Fruit fly (Drosophila melanogaster) whole organism, embryonic: ENCODE data around the gene CG3862.

Experiments used
- Atf-2 ChIP-seq: fragments of 200-800 bp; sonication (Bioruptor generic); optimal IDR thresholded peaks from 2 replicates; lab custom pipeline; 2016; ENCODE audit warnings: missing biosample characterization, missing genetic modification characterization
- Awh ChIP-seq: fragments of 200-800 bp; sonication (Bioruptor generic); IDR thresholded peaks from 2 replicates; pipeline ENCODE4, ENCODE4 v1.3.6; 2022; ENCODE audit warnings: missing biosample characterization, missing genetic modification characterization
- CG10366 ChIP-seq: fragments of 200-800 bp; sonication (Bioruptor generic); IDR thresholded peaks from 2 replicates; pipeline ENCODE4 v1.3.6; 2022; ENCODE audit warnings: missing biosample characterization, missing genetic modification characterization
- CG11093 ChIP-seq: fragments of 200-800 bp; sonication (Bioruptor generic); IDR thresholded peaks from 3 replicates; pipeline ENCODE4 v1.3.6; 2022; ENCODE audit warnings: missing biosample characterization, missing genetic modification characterization
- CG12104 ChIP-seq: fragments of 200-800 bp; sonication (Bioruptor generic); optimal IDR thresholded peaks from 3 replicates; lab custom pipeline; 2016; ENCODE audit warnings: missing biosample characterization, missing genetic modification characterization
- CG17912 ChIP-seq: fragments of 200-800 bp; sonication (Bioruptor generic); optimal IDR thresholded peaks from 2 replicates; lab custom pipeline; 2018; ENCODE audit warnings: missing biosample characterization, mild to moderate bottlenecking, missing genetic modification characterization
- CG34376 ChIP-seq: fragments of 200-800 bp; sonication (Bioruptor generic); optimal IDR thresholded peaks from 2 replicates; lab custom pipeline; 2018; ENCODE audit warnings: missing biosample characterization, mild to moderate bottlenecking, missing genetic modification characterization
- CG34422 ChIP-seq: fragments of 200-800 bp; sonication (Bioruptor generic); IDR thresholded peaks from 3 replicates; pipeline ENCODE4 v1.3.6; 2022; ENCODE audit warnings: missing biosample characterization, missing genetic modification characterization
- CG5245 ChIP-seq: fragments of 200-800 bp; sonication (Bioruptor generic); optimal IDR thresholded peaks from 3 replicates; lab custom pipeline; 2016; ENCODE audit warnings: missing biosample characterization, missing genetic modification characterization
- CG6175 ChIP-seq: fragments of 200-800 bp; sonication (Bioruptor generic); IDR thresholded peaks from 3 replicates; pipeline ENCODE4 v1.3.6; 2022; ENCODE audit warnings: missing biosample characterization, missing genetic modification characterization
- CG8281 ChIP-seq: fragments of 200-800 bp; sonication (Bioruptor generic); optimal IDR thresholded peaks from 2 replicates; lab custom pipeline; 2018; ENCODE audit warnings: missing biosample characterization, mild to moderate bottlenecking, missing genetic modification characterization, moderate library complexity
- CG8765 ChIP-seq: fragments of 200-800 bp; sonication (Bioruptor generic); IDR thresholded peaks from 2 replicates; pipeline ENCODE4 v1.3.6; 2022; ENCODE audit warnings: missing biosample characterization, missing genetic modification characterization
- CG8944 ChIP-seq: fragments of 200-800 bp; sonication (Bioruptor generic); optimal IDR thresholded peaks from 3 replicates; lab custom pipeline; 2016; ENCODE audit warnings: missing biosample characterization, missing genetic modification characterization
- CG9215 ChIP-seq: fragments of 200-800 bp; sonication (Bioruptor generic); IDR thresholded peaks from 2 replicates; pipeline ENCODE4 v1.3.6; 2022; ENCODE audit warnings: missing biosample characterization, missing genetic modification characterization
- Chrac-16 ChIP-seq: fragments of 200-800 bp; sonication (Bioruptor generic); optimal IDR thresholded peaks from 3 replicates; lab custom pipeline; 2016; ENCODE audit warnings: missing biosample characterization, missing genetic modification characterization
- CrebB ChIP-seq: fragments of 200-800 bp; sonication (Bioruptor generic); optimal IDR thresholded peaks from 3 replicates; lab custom pipeline; 2018; ENCODE audit warnings: missing biosample characterization, mild to moderate bottlenecking, missing genetic modification characterization
- D ChIP-seq, 2 experiments: fragments of 200-800 bp in 1 of 2; fragments of >200 bp in 1 of 2; sonication (Bioruptor generic) in 1 of 2; optimal IDR thresholded peaks; 2 replicates in 1 of 2; 3 replicates in 1 of 2; lab custom pipeline; 2017; ENCODE audit warnings: mild to moderate bottlenecking in 1 of 2, missing biosample characterization in 1 of 2, missing genetic modification characterization in 1 of 2, missing genetic modification reagents in 1 of 2
- Dref ChIP-seq: fragments of 200-800 bp; sonication (Bioruptor generic); IDR thresholded peaks from 2 replicates; pipeline ENCODE4 v1.3.6; 2022; ENCODE audit warnings: missing biosample characterization, missing genetic modification characterization
- Elba2 ChIP-seq: fragments of 200-800 bp; sonication (Bioruptor generic); optimal IDR thresholded peaks from 3 replicates; lab custom pipeline; 2016; ENCODE audit warnings: missing biosample characterization, missing genetic modification characterization
- H15 ChIP-seq: fragments of 200-800 bp; sonication (Bioruptor generic); IDR thresholded peaks from 3 replicates; pipeline ENCODE4 v1.3.6; 2022; ENCODE audit warnings: missing biosample characterization, missing genetic modification characterization
- HLH4C ChIP-seq: fragments of 200-800 bp; sonication (Bioruptor generic); IDR thresholded peaks from 3 replicates; pipeline ENCODE4 v1.3.6; 2022; ENCODE audit warnings: missing biosample characterization, missing genetic modification characterization; ENCODE audit not compliant: partially characterized antibody
- HLHmδ ChIP-seq: fragments of 200-800 bp; sonication (Bioruptor generic); optimal IDR thresholded peaks from 2 replicates; lab custom pipeline; 2018; ENCODE audit warnings: missing biosample characterization, mild to moderate bottlenecking, missing genetic modification characterization, moderate library complexity
- Hr78 ChIP-seq, 2 experiments: fragments of 200-800 bp in 1 of 2; fragments of >200 bp in 1 of 2; sonication (Bioruptor generic) in 1 of 2; optimal IDR thresholded peaks; 2 replicates each; lab custom pipeline; 2017 to 2019; ENCODE audit warnings: missing biosample characterization in 2 of 2, missing genetic modification characterization in 2 of 2, mild to moderate bottlenecking in 1 of 2, moderate library complexity in 1 of 2
- Lim3 ChIP-seq: fragments of 200-800 bp; sonication (Bioruptor generic); IDR thresholded peaks from 2 replicates; pipeline ENCODE4 v1.3.6; 2022; ENCODE audit warnings: missing biosample characterization, missing genetic modification characterization
- MBD-R2 ChIP-seq: fragments of 200-800 bp; sonication (Bioruptor generic); IDR thresholded peaks from 2 replicates; pipeline ENCODE4 v1.3.6; 2022; ENCODE audit warnings: missing biosample characterization, missing genetic modification characterization
- Ravus ChIP-seq: fragments of 200-800 bp; sonication (Bioruptor generic); IDR thresholded peaks from 2 replicates; pipeline ENCODE4 v1.3.6; 2022; ENCODE audit warnings: missing biosample characterization, missing genetic modification characterization
- Side ChIP-seq: fragments of 200-800 bp; sonication (Bioruptor generic); optimal IDR thresholded peaks from 2 replicates; lab custom pipeline; 2016; ENCODE audit warnings: missing biosample characterization, missing genetic modification characterization
- Six4 ChIP-seq: fragments of 200-800 bp; sonication (Bioruptor generic); optimal IDR thresholded peaks from 2 replicates; lab custom pipeline; 2016; ENCODE audit warnings: missing biosample characterization, missing genetic modification characterization
- Trl ChIP-seq, 3 experiments: fragments of >200 bp in 2 of 3; fragments of 200-800 bp in 1 of 3; sonication (Bioruptor generic) in 1 of 3; optimal IDR thresholded peaks; 2 replicates in 1 of 3; 3 replicates in 2 of 3; lab custom pipeline; 2016 to 2017; ENCODE audit warnings: missing biosample characterization in 1 of 3, missing genetic modification characterization in 1 of 3
- YL-1 ChIP-seq: fragments of 200-800 bp; sonication (Bioruptor generic); optimal IDR thresholded peaks from 3 replicates; lab custom pipeline; 2017; ENCODE audit warnings: missing biosample characterization, mild to moderate bottlenecking, missing genetic modification characterization
- bcd ChIP-seq: fragments of 200-800 bp; sonication (Bioruptor generic); optimal IDR thresholded peaks from 2 replicates; lab custom pipeline; 2017; ENCODE audit warnings: missing biosample characterization, mild to moderate bottlenecking, missing genetic modification characterization
- chif ChIP-seq, 2 experiments: fragments of 200-800 bp; sonication (Bioruptor generic); optimal IDR thresholded peaks; 3 replicates each; lab custom pipeline; 2016; ENCODE audit warnings: missing biosample characterization in 2 of 2, missing genetic modification characterization in 2 of 2
- ci ChIP-seq: fragments of 200-800 bp; sonication (Bioruptor generic); IDR thresholded peaks from 3 replicates; pipeline ENCODE4 v1.3.6; 2022; ENCODE audit warnings: missing biosample characterization, missing genetic modification characterization
- dati ChIP-seq: fragments of 200-800 bp; sonication (Bioruptor generic); IDR thresholded peaks from 2 replicates; pipeline ENCODE4 v1.3.6; 2022; ENCODE audit warnings: missing biosample characterization, missing genetic modification characterization
- dmrt99B ChIP-seq: fragments of 200-800 bp; sonication (Bioruptor generic); optimal IDR thresholded peaks from 2 replicates; lab custom pipeline; 2018; ENCODE audit warnings: missing biosample characterization, mild to moderate bottlenecking, missing genetic modification characterization, moderate library complexity
- dysf ChIP-seq: fragments of 200-800 bp; sonication (Bioruptor generic); IDR thresholded peaks from 3 replicates; pipeline ENCODE4 v1.3.6; 2022; ENCODE audit warnings: missing biosample characterization, missing genetic modification characterization
- hth ChIP-seq: fragments of >200 bp; optimal IDR thresholded peaks from 2 replicates; lab custom pipeline; 2017; ENCODE audit warnings: inconsistent platforms
- jumu ChIP-seq: fragments of 200-800 bp; sonication (Bioruptor generic); optimal IDR thresholded peaks from 3 replicates; lab custom pipeline; 2016; ENCODE audit warnings: missing biosample characterization, missing genetic modification characterization
- kah ChIP-seq: fragments of 200-800 bp; sonication (Bioruptor generic); optimal IDR thresholded peaks from 2 replicates; lab custom pipeline; 2018; ENCODE audit warnings: missing biosample characterization, mild to moderate bottlenecking, missing genetic modification characterization
- klu ChIP-seq: fragments of 200-800 bp; sonication (Bioruptor generic); IDR thresholded peaks from 2 replicates; pipeline ENCODE4 v1.3.6; 2022; ENCODE audit warnings: missing biosample characterization, missing genetic modification characterization
- lab ChIP-seq: fragments of 200-800 bp; sonication (Bioruptor generic); optimal IDR thresholded peaks from 3 replicates; lab custom pipeline; 2017; ENCODE audit warnings: missing biosample characterization, missing genetic modification characterization, mild to moderate bottlenecking, moderate library complexity, missing genetic modification reagents
- pan ChIP-seq, 4 experiments: fragments of >200 bp in 3 of 4; fragments of 200-800 bp in 1 of 4; sonication (Bioruptor generic) in 1 of 4; optimal IDR thresholded peaks in 3 of 4; IDR thresholded peaks in 1 of 4; 2 replicates each; pipeline versions ENCODE4 v1.3.6 to Lab custom; 2017 to 2022; ENCODE audit warnings: missing biosample characterization in 2 of 4, missing genetic modification characterization in 2 of 4, mixed read lengths in 1 of 4
- phol ChIP-seq: fragments of 200-800 bp; sonication (Bioruptor generic); optimal IDR thresholded peaks from 3 replicates; lab custom pipeline; 2018; ENCODE audit warnings: missing biosample characterization, mild to moderate bottlenecking, missing genetic modification characterization, moderate library complexity
- sc ChIP-seq, 3 experiments: fragments of >200 bp in 2 of 3; fragments of 200-800 bp in 1 of 3; sonication (Bioruptor generic) in 1 of 3; optimal IDR thresholded peaks; 2 replicates in 2 of 3; 3 replicates in 1 of 3; lab custom pipeline; 2017; ENCODE audit warnings: mild to moderate bottlenecking in 1 of 3, missing biosample characterization in 1 of 3, missing genetic modification characterization in 1 of 3, missing genetic modification reagents in 1 of 3
- sens-2 ChIP-seq: fragments of 200-800 bp; sonication (Bioruptor generic); IDR thresholded peaks from 2 replicates; pipeline ENCODE4 v1.3.6; 2022; ENCODE audit warnings: missing biosample characterization, missing genetic modification characterization
- sim ChIP-seq: fragments of 200-800 bp; sonication (Bioruptor generic); IDR thresholded peaks from 2 replicates; pipeline ENCODE4 v1.3.6; 2022; ENCODE audit warnings: missing biosample characterization, missing genetic modification characterization
- tgo ChIP-seq: fragments of 200-800 bp; sonication (Bioruptor generic); IDR thresholded peaks from 3 replicates; pipeline ENCODE4 v1.3.6; 2022; ENCODE audit warnings: missing biosample characterization, missing genetic modification characterization
- trh ChIP-seq: fragments of 200-800 bp; sonication (Bioruptor generic); optimal IDR thresholded peaks from 2 replicates; lab custom pipeline; 2016; ENCODE audit warnings: missing biosample characterization, missing genetic modification characterization
- wek ChIP-seq: fragments of 200-800 bp; sonication (Bioruptor generic); optimal IDR thresholded peaks from 3 replicates; lab custom pipeline; 2018; ENCODE audit warnings: missing biosample characterization, mild to moderate bottlenecking, missing genetic modification characterization, moderate library complexity
- zf30C ChIP-seq: fragments of 200-800 bp; sonication (Bioruptor generic); optimal IDR thresholded peaks from 3 replicates; lab custom pipeline; 2018; ENCODE audit warnings: missing biosample characterization, mild to moderate bottlenecking, missing genetic modification characterization

CG3862 gene

dm6 chr2L:856001-856400, 30.3 kb upstream of the CG3862 start (continued):
- no peak for TF ChIP-seq Lim3 (GFP tag; lab: Robert Waterston, UW)
- TF ChIP-seq CG11093: no peak
- no peak for TF ChIP-seq bcd (GFP tag; lab: Kevin White, UChicago)
- TF ChIP-seq klu (GFP tag; lab: Robert Waterston, UW): no peak
- TF ChIP-seq sc (optimal IDR thresholded peaks at IDR 0.05; lab: Kevin White, UChicago): no peak
- no peak for TF ChIP-seq sc (GFP tag; optimal IDR thresholded peaks at IDR 0.05; lab: Kevin White, UChicago)
- no peak for TF ChIP-seq hth (lab: Kevin White, UChicago)
- no peak for TF ChIP-seq dati (GFP tag; lab: Robert Waterston, UW)
- no peak for TF ChIP-seq CG17912
- no peak for TF ChIP-seq CG6175 (GFP tag; lab: Robert Waterston, UW)
- 0 out of 2 replicates have a peak, but pooled peaks have one; percentile 24 for TF ChIP-seq sim (GFP tag; lab: Robert Waterston, UW)
- TF ChIP-seq jumu (GFP tag; lab: Kevin White, UChicago): no peak
- no peak for TF ChIP-seq CG8281 (tag; lab: Kevin White, UChicago)
- TF ChIP-seq Trl (optimal IDR thresholded peaks at IDR 0.05; lab: Kevin White, UChicago): no peak
- TF ChIP-seq Trl (GFP tag; optimal IDR thresholded peaks at IDR 0.05; lab: Kevin White, UChicago): peak; percentile 6
- no peak for TF ChIP-seq CG10366 (GFP tag; lab: Robert Waterston, UW)
- no peak for TF ChIP-seq CG8944 (GFP tag; lab: Kevin White, UChicago)
- TF ChIP-seq CG8765 (GFP tag; lab: Robert Waterston, UW): no peak
- TF ChIP-seq ci (GFP tag; lab: Robert Waterston, UW): no peak
- TF ChIP-seq MBD-R2 (GFP tag; lab: Robert Waterston, UW): no peak
- no peak for TF ChIP-seq pan (optimal IDR thresholded peaks at IDR 0.05; lab: Kevin White, UChicago)
- TF ChIP-seq pan (GFP tag; optimal IDR thresholded peaks at IDR 0.05 in 1 of 2, IDR thresholded peaks at IDR 0.05 in 1 of 2): no peak
- TF ChIP-seq Chrac-16 (GFP tag; lab: Kevin White, UChicago): no peak
- TF ChIP-seq zf30C: no peak
- peak; percentile 16 for TF ChIP-seq Side (GFP tag; lab: Kevin White, UChicago)
- TF ChIP-seq Six4 (GFP tag; lab: Kevin White, UChicago): no peak
- no peak for TF ChIP-seq Ravus
- no peak for TF ChIP-seq Dref
- no peak for TF ChIP-seq Atf-2 (GFP tag; lab: Kevin White, UChicago)
- no peak for TF ChIP-seq HLH4C (GFP tag; lab: Robert Waterston, UW)
- no peak for TF ChIP-seq CG9215 (GFP tag; lab: Robert Waterston, UW)
- no peak for TF ChIP-seq kah (GFP tag; lab: Kevin White, UChicago)
- no peak for TF ChIP-seq Elba2 (GFP tag; lab: Kevin White, UChicago)
- TF ChIP-seq lab: peak; percentile 73
- no peak for TF ChIP-seq CG12104 (GFP tag; lab: Kevin White, UChicago)
- no peak for TF ChIP-seq Hr78 (GFP tag; optimal IDR thresholded peaks at IDR 0.05; lab: Kevin White, UChicago)
- TF ChIP-seq dysf (GFP tag; lab: Robert Waterston, UW): 0 out of 3 replicates have a peak, but pooled peaks have one; percentile 10
- no peak for TF ChIP-seq CG34422 (GFP tag; lab: Robert Waterston, UW)
- no peak for TF ChIP-seq chif (GFP tag; optimal IDR thresholded peaks at IDR 0.05; lab: Kevin White, UChicago)
- no peak for TF ChIP-seq sens-2 (GFP tag; lab: Robert Waterston, UW)
- TF ChIP-seq H15 (GFP tag; lab: Robert Waterston, UW): no peak
- no peak for TF ChIP-seq CG5245 (GFP tag; lab: Kevin White, UChicago)
- TF ChIP-seq Awh: no peak
- TF ChIP-seq wek (GFP tag; lab: Kevin White, UChicago): peak; percentile 25
- TF ChIP-seq YL-1 (GFP tag; lab: Kevin White, UChicago): peak; percentile 3
- peak; percentile 74 for TF ChIP-seq HLHmδ (GFP tag; lab: Kevin White, UChicago)
- no peak for TF ChIP-seq tgo
- no peak for TF ChIP-seq CrebB (tag; lab: Kevin White, UChicago)
- no peak for TF ChIP-seq phol (tag; lab: Kevin White, UChicago)
- TF ChIP-seq dmrt99B (tag; lab: Kevin White, UChicago): no peak
- no peak for TF ChIP-seq CG34376 (GFP tag; lab: Kevin White, UChicago)
- TF ChIP-seq D (optimal IDR thresholded peaks at IDR 0.05; lab: Kevin White, UChicago): no peak
- no peak for TF ChIP-seq D (GFP tag; optimal IDR thresholded peaks at IDR 0.05; lab: Kevin White, UChicago)
- TF ChIP-seq trh (GFP tag; lab: Kevin White, UChicago): no peak
